ENCODE assay signal across 6 worm cellular contexts in the genomic region with DNA sequence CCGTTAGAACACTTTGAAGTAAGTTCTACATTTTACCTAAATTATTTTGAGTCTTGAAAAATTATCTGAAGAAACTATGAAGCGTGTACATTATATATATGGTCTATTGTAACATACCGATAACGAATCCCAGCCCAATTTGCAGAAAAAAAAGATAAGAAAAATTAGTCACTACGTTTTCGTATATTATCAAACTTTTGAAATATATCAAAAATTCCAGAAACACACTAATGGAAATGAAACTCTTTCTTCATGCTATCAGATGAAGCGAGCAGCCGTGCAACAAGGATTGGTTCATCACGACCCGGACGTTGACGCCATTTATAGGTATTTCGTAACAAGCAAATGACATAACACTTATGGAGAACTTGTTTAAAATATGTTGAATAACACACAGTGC.
TF ChIP-seq lines count a peak whose summit lies in the region.

No protein-coding gene starts in this region.

TF ChIP-seq in whole organism, L1 larva, 84 proteins besides CTCF, POLR2A, EP300 and RAD21:
- TF ChIP-seq tlp-1 (tag; optimal IDR thresholded peaks at IDR 0.05; lab: Kevin White, UChicago) (peak; percentile 50), elt-2 (tag; optimal IDR thresholded peaks at IDR 0.05; lab: Kevin White, UChicago) (peak; percentile 77), dsc-1 (tag; optimal IDR thresholded peaks at IDR 0.05; lab: Kevin White, UChicago) (no peak)
TF ChIP-seq in whole organism, L1 larva: peak in this region for 2.

TF ChIP-seq in whole organism, L2 larva, 48 proteins besides CTCF, POLR2A, EP300 and RAD21:
- TF ChIP-seq nhr-6 (tag; optimal IDR thresholded peaks at IDR 0.05; lab: Kevin White, UChicago): no peak
- TF ChIP-seq nhr-77 (tag; optimal IDR thresholded peaks at IDR 0.05; lab: Kevin White, UChicago): no peak
- no peak for TF ChIP-seq egl-27 (tag; optimal IDR thresholded peaks at IDR 0.05; lab: Kevin White, UChicago)
- no peak for TF ChIP-seq F13H6.1 (tag; optimal IDR thresholded peaks at IDR 0.05; lab: Kevin White, UChicago)
- TF ChIP-seq lsy-2 (tag; optimal IDR thresholded peaks at IDR 0.05; lab: Kevin White, UChicago): no peak
- no peak for TF ChIP-seq crh-2 (tag; optimal IDR thresholded peaks at IDR 0.05; lab: Kevin White, UChicago)
- TF ChIP-seq fos-1 (tag; optimal IDR thresholded peaks at IDR 0.05; lab: Kevin White, UChicago): peak; percentile 91

TF ChIP-seq in whole organism, L3 larva, 47 proteins besides CTCF, POLR2A, EP300 and RAD21:
- TF ChIP-seq lsy-12 (tag; optimal IDR thresholded peaks at IDR 0.05; lab: Kevin White, UChicago) (no peak), aly-2 (tag; optimal IDR thresholded peaks at IDR 0.05; lab: Kevin White, UChicago) (no peak), jun-1 (tag; optimal IDR thresholded peaks at IDR 0.05; lab: Kevin White, UChicago) (no peak), nhr-76 (tag; optimal IDR thresholded peaks at IDR 0.05; lab: Kevin White, UChicago) (no peak), ztf-11 (tag; optimal IDR thresholded peaks at IDR 0.05; lab: Kevin White, UChicago) (no peak), ama-1 (optimal IDR thresholded peaks at IDR 0.05; lab: Kevin White, UChicago) (no peak), ztf-4 (tag; optimal IDR thresholded peaks at IDR 0.05; lab: Kevin White, UChicago) (no peak), ZK546.5 (tag; optimal IDR thresholded peaks at IDR 0.05; lab: Kevin White, UChicago) (no peak), pqm-1 (tag; optimal IDR thresholded peaks at IDR 0.05; lab: Kevin White, UChicago) (peak; percentile 77), nhr-67 (tag; optimal IDR thresholded peaks at IDR 0.05; lab: Kevin White, UChicago) (no peak), elt-2 (tag; optimal IDR thresholded peaks at IDR 0.05; lab: Kevin White, UChicago) (peak; percentile 77), hmg-11 (tag; optimal IDR thresholded peaks at IDR 0.05; lab: Kevin White, UChicago) (no peak)
TF ChIP-seq in whole organism, L3 larva: peak in this region for 2.

TF ChIP-seq in whole organism, L4 larva, 104 proteins besides CTCF, POLR2A, EP300 and RAD21 (continues in another document):
- TF ChIP-seq zag-1 (tag; optimal IDR thresholded peaks at IDR 0.05; lab: Kevin White, UChicago): no peak
- TF ChIP-seq skn-1 (tag; optimal IDR thresholded peaks at IDR 0.05; lab: Kevin White, UChicago): no peak
- TF ChIP-seq daf-16 (GFP tag; optimal IDR thresholded peaks at IDR 0.05; lab: Kevin White, UChicago): no peak
- TF ChIP-seq daf-16 (tag; optimal IDR thresholded peaks at IDR 0.05; lab: Kevin White, UChicago): peak; percentile 8
- no peak for TF ChIP-seq ctbp-1 (GFP tag; IDR thresholded peaks at IDR 0.05; lab: Robert Waterston, UW)
- no peak for TF ChIP-seq nhr-6 (tag; optimal IDR thresholded peaks at IDR 0.05; lab: Kevin White, UChicago)
- no peak for TF ChIP-seq ztf-7 (tag; optimal IDR thresholded peaks at IDR 0.05; lab: Kevin White, UChicago)
- TF ChIP-seq nhr-76 (tag; optimal IDR thresholded peaks at IDR 0.05; lab: Kevin White, UChicago): no peak
- peak; percentile 83 for TF ChIP-seq dmd-6 (GFP tag; IDR thresholded peaks at IDR 0.05; lab: Robert Waterston, UW)
- TF ChIP-seq unc-39 (tag; optimal IDR thresholded peaks at IDR 0.05; lab: Kevin White, UChicago): no peak
- TF ChIP-seq ceh-82 (tag; optimal IDR thresholded peaks at IDR 0.05; lab: Kevin White, UChicago): no peak
- TF ChIP-seq fos-1 (tag; optimal IDR thresholded peaks at IDR 0.05; lab: Kevin White, UChicago): no peak
- TF ChIP-seq hif-1 (tag; optimal IDR thresholded peaks at IDR 0.05; lab: Kevin White, UChicago): no peak
- TF ChIP-seq ZK546.5 (tag; optimal IDR thresholded peaks at IDR 0.05; lab: Kevin White, UChicago): no peak
- TF ChIP-seq nhr-28 (tag; optimal IDR thresholded peaks at IDR 0.05; lab: Kevin White, UChicago): peak; percentile 61
- no peak for TF ChIP-seq nhr-237 (tag; optimal IDR thresholded peaks at IDR 0.05; lab: Kevin White, UChicago)
- no peak for TF ChIP-seq aly-2 (tag; optimal IDR thresholded peaks at IDR 0.05; lab: Kevin White, UChicago)
- TF ChIP-seq Y5F2A.4 (GFP tag; optimal IDR thresholded peaks at IDR 0.05; lab: Kevin White, UChicago): no peak
- TF ChIP-seq ceh-62 (tag; optimal IDR thresholded peaks at IDR 0.05; lab: Kevin White, UChicago): no peak
- TF ChIP-seq pqm-1 (tag; optimal IDR thresholded peaks at IDR 0.05; lab: Kevin White, UChicago): peak; percentile 89
- no peak for TF ChIP-seq dve-1 (tag; optimal IDR thresholded peaks at IDR 0.05; lab: Kevin White, UChicago; ENCODE audit: insufficient read depth)
- peak in 1 of 2 experiments; percentile 40 for TF ChIP-seq unc-62 (GFP tag; optimal IDR thresholded peaks at IDR 0.05 in 1 of 2; lab: Kevin White, UChicago)
- no peak for TF ChIP-seq unc-62 (tag; optimal IDR thresholded peaks at IDR 0.05; lab: Kevin White, UChicago)

TF ChIP-seq in whole organism, late embryonic, 69 proteins besides CTCF, POLR2A, EP300 and RAD21:
- TF ChIP-seq zip-5 (tag; optimal IDR thresholded peaks at IDR 0.05; lab: Kevin White, UChicago): no peak
- TF ChIP-seq elt-2 (tag; optimal IDR thresholded peaks at IDR 0.05; lab: Kevin White, UChicago): peak; percentile 53

TF ChIP-seq in whole organism, young adult, 124 proteins besides CTCF, POLR2A, EP300 and RAD21:
- TF ChIP-seq ets-4 (GFP tag; optimal IDR thresholded peaks at IDR 0.05; lab: Kevin White, UChicago) (peak; percentile 81), hlh-26 (GFP tag; conservative IDR thresholded peaks at IDR 0.05; lab: Robert Waterston, UW) (no peak), ceh-40 (GFP tag; IDR thresholded peaks at IDR 0.05; lab: Robert Waterston, UW) (0 out of 2 replicates have a peak, but pooled peaks have one; percentile 10), repo-1 (tag; optimal IDR thresholded peaks at IDR 0.05; lab: Kevin White, UChicago) (no peak), nhr-80 (tag; optimal IDR thresholded peaks at IDR 0.05; lab: Kevin White, UChicago) (peak; percentile 91), ztf-3 (GFP tag; optimal IDR thresholded peaks at IDR 0.05; lab: Kevin White, UChicago) (no peak), cebp-1 (GFP tag; IDR thresholded peaks at IDR 0.05; lab: Robert Waterston, UW) (0 out of 2 replicates have a peak, but pooled peaks have one; percentile 34), cebp-1 (tag; optimal IDR thresholded peaks at IDR 0.05; lab: Kevin White, UChicago) (no peak), xnd-1 (tag; optimal IDR thresholded peaks at IDR 0.05; lab: Kevin White, UChicago) (no peak), madf-8 (GFP tag; conservative IDR thresholded peaks at IDR 0.05; lab: Robert Waterston, UW) (no peak), lin-35 (GFP tag; optimal IDR thresholded peaks at IDR 0.05; lab: Kevin White, UChicago) (no peak)
